Worm (Caenorhabditis elegans): ENCODE measurements around the gene gadr-4.

Gene gadr-4

DNA sequence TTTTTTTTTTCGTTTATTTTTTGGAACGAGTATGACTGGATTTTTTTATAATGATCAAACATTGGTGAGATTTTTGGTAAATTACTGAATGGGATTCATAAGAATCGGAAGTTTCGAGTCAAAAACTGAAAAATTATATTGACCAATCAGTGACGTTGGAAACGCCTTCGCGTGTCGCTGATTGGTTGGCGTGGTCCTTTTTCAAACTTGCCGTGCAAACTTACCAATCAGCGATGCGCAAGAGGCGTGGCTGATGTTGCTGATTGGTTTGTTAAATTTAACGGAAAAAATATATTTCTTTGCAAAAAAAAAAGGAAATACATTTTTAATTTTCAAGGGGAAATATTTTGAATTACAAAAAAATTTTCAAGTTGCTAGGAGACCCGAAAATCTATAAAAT is 12.3 kb upstream of the gadr-4 start:
- no peak for TF ChIP-seq lin-15B (tag; optimal IDR thresholded peaks at IDR 0.05)
- no peak for TF ChIP-seq vab-15 (tag; optimal IDR thresholded peaks at IDR 0.05)
- no peak for TF ChIP-seq mep-1 (tag; optimal IDR thresholded peaks at IDR 0.05)
- no peak for TF ChIP-seq nhr-85 (tag)

DNA sequence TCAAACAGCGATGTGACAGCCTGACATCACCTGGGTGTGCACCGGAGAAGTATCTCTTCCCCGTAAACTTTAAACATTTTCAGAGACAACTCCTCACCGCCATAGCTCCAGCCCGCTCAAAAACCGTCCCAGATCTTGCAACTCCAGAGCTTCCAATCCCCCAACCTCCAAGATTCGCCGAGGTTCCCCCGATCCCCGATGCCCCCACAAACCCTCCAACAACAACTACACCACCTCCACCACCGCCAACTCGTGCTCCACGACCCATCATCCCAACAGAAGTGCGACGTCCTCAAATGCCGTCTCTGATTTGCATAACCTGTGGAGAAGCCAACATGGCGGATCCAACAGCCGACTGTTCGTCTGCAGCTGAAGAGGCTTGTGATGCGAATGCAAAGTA is 8.7 kb upstream of the gadr-4 start:
- TF ChIP-seq irx-1 (tag; optimal IDR thresholded peaks at IDR 0.05) (no peak), nhr-237 (tag; optimal IDR thresholded peaks at IDR 0.05) (no peak), dpl-1 (GFP tag; optimal IDR thresholded peaks at IDR 0.05) (no peak), fos-1 (tag; optimal IDR thresholded peaks at IDR 0.05) (no peak), grh-1 (GFP tag; IDR thresholded peaks at IDR 0.05) (no peak)

DNA sequence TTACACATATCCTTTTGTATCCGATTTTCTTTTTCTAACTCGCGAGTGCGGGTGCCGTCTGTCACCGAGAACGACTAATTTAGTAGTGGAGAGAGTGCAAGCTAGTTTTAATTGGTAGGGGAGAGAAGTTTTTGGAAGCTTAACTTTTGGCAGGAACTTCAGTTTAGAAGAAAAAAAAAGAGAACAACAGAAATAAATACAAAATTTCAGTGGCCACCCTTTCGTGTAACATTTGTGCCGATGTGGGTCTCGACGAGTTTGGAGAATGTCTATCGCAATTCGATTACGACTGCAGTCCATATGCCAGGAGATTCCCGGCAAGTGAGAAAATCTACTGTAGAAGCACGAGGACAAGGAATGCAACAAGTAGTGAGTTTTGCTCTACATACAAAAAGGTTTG is 5.8 kb upstream of the gadr-4 start:
- no peak for TF ChIP-seq lin-35 (GFP tag; optimal IDR thresholded peaks at IDR 0.05)
- TF ChIP-seq alr-1 (tag; optimal IDR thresholded peaks at IDR 0.05; ENCODE audit: borderline replicate concordance) = no peak
- no peak for TF ChIP-seq ceh-8 (GFP tag; optimal IDR thresholded peaks at IDR 0.05)

DNA sequence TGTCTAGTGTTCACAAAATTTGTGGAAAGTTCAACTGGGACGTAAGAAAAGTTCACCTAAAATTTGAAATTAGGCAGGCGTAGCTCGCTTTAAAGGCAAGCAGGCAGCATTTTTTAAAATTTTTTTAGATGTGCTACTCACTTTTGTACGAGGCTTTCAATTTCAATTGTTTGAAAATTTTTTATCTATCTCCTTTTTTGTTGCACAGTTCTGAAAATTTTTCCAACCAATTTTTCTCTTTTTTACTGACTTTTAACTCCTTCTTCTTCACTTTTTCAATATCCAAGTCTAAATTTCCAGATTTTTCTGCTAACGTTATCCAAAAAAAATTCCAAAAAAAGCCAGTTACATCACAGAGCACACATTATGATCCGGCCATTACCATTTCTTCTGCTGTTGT is 4.9 kb upstream of the gadr-4 start, which contains the start of gene W06A11.1:
Gene W06A11.1 (plus strand): TSS at position 301 of the 400 bp plus-strand sequence.
- TF ChIP-seq sptf-1 (tag; optimal IDR thresholded peaks at IDR 0.05) (no peak), sox-4 (tag; optimal IDR thresholded peaks at IDR 0.05) (no peak), nhr-84 (tag; optimal IDR thresholded peaks at IDR 0.05) (no peak), grh-1 (GFP tag; IDR thresholded peaks at IDR 0.05) (no peak), fkh-4 (tag; optimal IDR thresholded peaks at IDR 0.05; ENCODE audit: borderline replicate concordance) (no peak), ztf-4 (tag; optimal IDR thresholded peaks at IDR 0.05) (no peak), unc-98 (GFP tag; IDR thresholded peaks at IDR 0.05) (no peak), pax-3 (tag; optimal IDR thresholded peaks at IDR 0.05) (no peak), ztf-11 (tag; optimal IDR thresholded peaks at IDR 0.05) (no peak), lin-35 (GFP tag; optimal IDR thresholded peaks at IDR 0.05) (no peak), aly-2 (tag; optimal IDR thresholded peaks at IDR 0.05) (no peak)

DNA sequence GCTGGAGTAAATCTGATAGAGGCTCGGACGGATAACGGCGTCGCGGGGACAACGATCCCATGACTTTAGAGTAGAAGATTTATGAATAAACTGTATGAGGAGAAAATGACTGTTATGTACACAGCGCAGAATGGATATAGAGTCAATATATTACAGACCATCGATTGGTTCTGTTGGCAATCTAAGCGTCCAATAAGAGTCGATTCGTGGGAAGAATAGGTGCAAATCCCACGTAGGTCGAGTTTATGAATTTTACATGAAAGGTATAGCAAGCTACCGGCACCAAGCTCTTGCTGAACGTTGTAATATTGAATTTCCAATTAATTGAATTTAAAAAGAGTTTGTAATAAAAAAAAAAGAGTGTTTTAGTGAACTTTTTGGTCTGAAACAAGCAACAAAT is 1.6 kb upstream of the gadr-4 start, which contains the start of gene fbxb-118:
Gene fbxb-118 (minus strand): TSS at position 101 of the 400 bp plus-strand sequence.
- TF ChIP-seq ceh-63 (GFP tag; optimal IDR thresholded peaks at IDR 0.05) = no peak
- no peak for TF ChIP-seq isw-1 (GFP tag; IDR thresholded peaks at IDR 0.05)
- no peak for TF ChIP-seq ztf-4 (tag; optimal IDR thresholded peaks at IDR 0.05)
- no peak for TF ChIP-seq hlh-4 (tag; optimal IDR thresholded peaks at IDR 0.05)
- TF ChIP-seq ces-1 (GFP tag; optimal IDR thresholded peaks at IDR 0.05) = no peak
- TF ChIP-seq pag-3 (tag; optimal IDR thresholded peaks at IDR 0.05; ENCODE audit: borderline replicate concordance, insufficient read depth) = no peak
- TF ChIP-seq tbx-2 (tag; optimal IDR thresholded peaks at IDR 0.05) = no peak
- TF ChIP-seq nhr-84 (tag; optimal IDR thresholded peaks at IDR 0.05) = no peak
- TF ChIP-seq ama-1 (optimal IDR thresholded peaks at IDR 0.05) = no peak
- TF ChIP-seq mef-2 (tag; optimal IDR thresholded peaks at IDR 0.05) = no peak

DNA sequence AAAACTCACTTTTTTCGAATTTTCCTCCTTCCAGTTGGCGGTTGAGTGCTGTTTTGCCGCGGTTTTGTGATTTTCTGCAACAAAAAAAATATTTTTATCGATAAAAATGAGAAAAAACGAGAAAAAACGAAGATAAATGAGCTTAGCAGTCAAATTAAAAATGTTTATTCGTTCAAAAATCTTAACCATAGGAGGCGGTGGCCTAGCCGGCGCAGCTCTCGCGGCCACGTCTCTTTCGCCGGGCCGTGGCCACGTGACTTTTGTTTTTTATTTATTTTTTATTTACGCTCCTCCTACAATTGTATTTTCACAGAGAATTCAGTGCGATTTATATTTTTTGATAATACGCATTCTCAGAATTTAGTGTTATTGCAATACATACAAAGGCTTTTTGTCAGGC is 12.7 kb downstream of the gadr-4 start:
- TF ChIP-seq xbp-1 (tag; optimal IDR thresholded peaks at IDR 0.05) (peak; percentile 2), nhr-71 (tag; optimal IDR thresholded peaks at IDR 0.05) (peak; percentile 59), tbx-2 (tag; optimal IDR thresholded peaks at IDR 0.05) (peak; percentile 23), lsy-2 (tag; optimal IDR thresholded peaks at IDR 0.05) (peak; percentile 45 to 73), grh-1 (GFP tag; IDR thresholded peaks at IDR 0.05) (peak; percentile 57), lin-14 (GFP tag; optimal IDR thresholded peaks at IDR 0.05) (peak; percentile 49), efl-1 (optimal IDR thresholded peaks at IDR 0.05) (peak; percentile 40 to 42), efl-1 (GFP tag; optimal IDR thresholded peaks at IDR 0.05 in 1 of 2) (peak; percentile 19 to 36), F16B12.6 (tag; optimal IDR thresholded peaks at IDR 0.05) (peak; percentile 9), dpl-1 (GFP tag; optimal IDR thresholded peaks at IDR 0.05) (peak in 1 of 3 experiments; percentile 22), nhr-47 (tag; optimal IDR thresholded peaks at IDR 0.05) (peak; percentile 46), rnt-1 (tag; optimal IDR thresholded peaks at IDR 0.05) (peak; percentile 18), nhr-90 (tag; optimal IDR thresholded peaks at IDR 0.05; ENCODE audit: poor library complexity) (peak; percentile 10), nhr-19 (GFP tag; conservative IDR thresholded peaks at IDR 0.05) (peak; percentile 81), lin-35 (GFP tag; optimal IDR thresholded peaks at IDR 0.05) (peak in 1 of 2 experiments; percentile 45), isw-1 (GFP tag; IDR thresholded peaks at IDR 0.05) (peak; percentile 49; the same call in 1 of the 2 replicates), snu-23 (GFP tag; optimal IDR thresholded peaks at IDR 0.05) (peak; percentile 21), nhr-20 (tag; optimal IDR thresholded peaks at IDR 0.05) (peak; percentile 51)

All from whole organism, L1 larva.